Fruit fly (Drosophila melanogaster) whole organism, prepupa: ENCODE results near the gene Cp19.
A peak's percentile ranks its signal among the peaks of the same experiment; 100 is the strongest.

Source experiments
- Blimp-1 ChIP-seq: fragments of 200-800 bp; sonication (Bioruptor generic); optimal IDR thresholded peaks from 3 replicates; lab custom pipeline; 2017; ENCODE audit warnings: missing biosample characterization, missing genetic modification characterization, mild to moderate bottlenecking, moderate library complexity, missing genetic modification reagents
- CG10669 ChIP-seq: fragments of 200-800 bp; sonication (Bioruptor generic); optimal IDR thresholded peaks from 3 replicates; lab custom pipeline; 2018; ENCODE audit warnings: missing biosample characterization, mild to moderate bottlenecking, missing genetic modification characterization, moderate library complexity
- CG11294 ChIP-seq: fragments of 200-800 bp; sonication (Bioruptor generic); IDR thresholded peaks from 2 replicates; pipeline ENCODE4 v1.3.6; 2022; ENCODE audit warnings: missing biosample characterization, missing genetic modification characterization
- CG1621 ChIP-seq: fragments of 200-800 bp; sonication (Bioruptor generic); optimal IDR thresholded peaks from 3 replicates; lab custom pipeline; 2018; ENCODE audit warnings: missing biosample characterization, mild to moderate bottlenecking, missing genetic modification characterization
- CG16779 ChIP-seq: fragments of 200-800 bp; sonication (Bioruptor generic); optimal IDR thresholded peaks from 3 replicates; lab custom pipeline; 2017; ENCODE audit warnings: missing biosample characterization, mild to moderate bottlenecking, missing genetic modification characterization
- CG31627 ChIP-seq: fragments of 200-800 bp; sonication (Bioruptor generic); optimal IDR thresholded peaks from 3 replicates; lab custom pipeline; 2016; ENCODE audit warnings: missing biosample characterization, missing genetic modification characterization
- CG32006 ChIP-seq: fragments of 200-800 bp; sonication (Bioruptor generic); optimal IDR thresholded peaks from 3 replicates; lab custom pipeline; 2017; ENCODE audit warnings: missing biosample characterization, mild to moderate bottlenecking, missing genetic modification characterization
- CG3919 ChIP-seq: fragments of 200-800 bp; sonication (Bioruptor generic); optimal IDR thresholded peaks from 3 replicates; lab custom pipeline; 2016; ENCODE audit warnings: missing biosample characterization, missing genetic modification characterization
- CG6163 ChIP-seq: fragments of 200-800 bp; sonication (Bioruptor generic); IDR thresholded peaks from 3 replicates; pipeline ENCODE4 v1.3.6; 2022; ENCODE audit warnings: missing biosample characterization, missing genetic modification characterization
- CG6276 ChIP-seq: fragments of 200-800 bp; sonication (Bioruptor generic); optimal IDR thresholded peaks from 2 replicates; lab custom pipeline; 2017; ENCODE audit warnings: missing biosample characterization, mild to moderate bottlenecking, missing genetic modification characterization
- CG6792 ChIP-seq: fragments of 200-800 bp; sonication (Bioruptor generic); optimal IDR thresholded peaks from 3 replicates; lab custom pipeline; 2016; ENCODE audit warnings: missing biosample characterization, missing genetic modification characterization
- CG6808 ChIP-seq: fragments of 200-800 bp; sonication (Bioruptor generic); optimal IDR thresholded peaks from 3 replicates; lab custom pipeline; 2017; ENCODE audit warnings: missing biosample characterization, missing genetic modification characterization, mild to moderate bottlenecking, moderate library complexity, missing genetic modification reagents
- CG6854 ChIP-seq: fragments of 200-800 bp; sonication (Bioruptor generic); optimal IDR thresholded peaks from 2 replicates; lab custom pipeline; 2017; ENCODE audit warnings: missing biosample characterization, mild to moderate bottlenecking, missing genetic modification characterization
- CG7368 ChIP-seq: fragments of 200-800 bp; sonication (Bioruptor generic); optimal IDR thresholded peaks from 3 replicates; lab custom pipeline; 2016; ENCODE audit warnings: missing biosample characterization, missing genetic modification characterization
- CG8319 ChIP-seq: fragments of 200-800 bp; sonication (Bioruptor generic); optimal IDR thresholded peaks from 3 replicates; lab custom pipeline; 2016; ENCODE audit warnings: missing biosample characterization, missing genetic modification characterization
- CG8632 ChIP-seq: fragments of 200-800 bp; sonication (Bioruptor generic); optimal IDR thresholded peaks from 3 replicates; lab custom pipeline; 2016; ENCODE audit warnings: missing biosample characterization, missing genetic modification characterization
- CG9139 ChIP-seq: fragments of 200-800 bp; sonication (Bioruptor generic); optimal IDR thresholded peaks from 3 replicates; lab custom pipeline; 2017; ENCODE audit warnings: missing biosample characterization, mild to moderate bottlenecking, missing genetic modification characterization
- Eip78C ChIP-seq: fragments of 200-800 bp; sonication (Bioruptor generic); peaks from one replicate; lab custom pipeline; 2016; ENCODE audit warnings: missing biosample characterization, missing genetic modification characterization
- Eip93F ChIP-seq: fragments of 200-800 bp; sonication (Bioruptor generic); optimal IDR thresholded peaks from 2 replicates; lab custom pipeline; 2016; ENCODE audit warnings: missing biosample characterization, mild to moderate bottlenecking, missing genetic modification characterization
- Ets21C ChIP-seq: fragments of 200-800 bp; sonication (Bioruptor generic); optimal IDR thresholded peaks from 3 replicates; lab custom pipeline; 2016; ENCODE audit warnings: missing biosample characterization, missing genetic modification characterization
- Ets96B ChIP-seq: fragments of 200-800 bp; optimal IDR thresholded peaks from 2 replicates; lab custom pipeline; 2019; ENCODE audit warnings: missing biosample characterization, mild to moderate bottlenecking, missing genetic modification characterization, moderate library complexity
- Gug ChIP-seq: fragments of 200-800 bp; sonication (Bioruptor generic); IDR thresholded peaks from 2 replicates; pipeline ENCODE4 v1.3.6; 2022; ENCODE audit warnings: missing biosample characterization, missing genetic modification characterization
- Hr39 ChIP-seq: fragments of 200-800 bp; sonication (Bioruptor generic); optimal IDR thresholded peaks from 2 replicates; lab custom pipeline; 2016; ENCODE audit warnings: missing biosample characterization, missing genetic modification characterization
- Lpt ChIP-seq: fragments of 200-800 bp; sonication (Bioruptor generic); optimal IDR thresholded peaks from 3 replicates; lab custom pipeline; 2016; ENCODE audit warnings: missing biosample characterization, missing genetic modification characterization
- Met ChIP-seq: fragments of 200-800 bp; sonication (Bioruptor generic); optimal IDR thresholded peaks from 3 replicates; lab custom pipeline; 2016; ENCODE audit warnings: missing biosample characterization, missing genetic modification characterization
- OdsH ChIP-seq: fragments of 200-800 bp; sonication (Bioruptor generic); optimal IDR thresholded peaks from 3 replicates; lab custom pipeline; 2016; ENCODE audit warnings: missing biosample characterization, missing genetic modification characterization
- Sox102F ChIP-seq: fragments of 200-800 bp; sonication (Bioruptor generic); optimal IDR thresholded peaks from 2 replicates; lab custom pipeline; 2016; ENCODE audit warnings: missing biosample characterization, mild to moderate bottlenecking, missing genetic modification characterization
- Sox14 ChIP-seq: fragments of 200-800 bp; sonication (Bioruptor generic); optimal IDR thresholded peaks from 3 replicates; lab custom pipeline; 2016; ENCODE audit warnings: missing biosample characterization, missing genetic modification characterization
- Sox15 ChIP-seq: fragments of 200-800 bp; sonication (Bioruptor generic); optimal IDR thresholded peaks from 3 replicates; lab custom pipeline; 2016; ENCODE audit warnings: missing biosample characterization, missing genetic modification characterization
- achi ChIP-seq: fragments of 200-800 bp; sonication (Bioruptor generic); optimal IDR thresholded peaks from 3 replicates; lab custom pipeline; 2016; ENCODE audit warnings: missing biosample characterization, missing genetic modification characterization
- acj6 ChIP-seq: fragments of 200-800 bp; sonication (Bioruptor generic); optimal IDR thresholded peaks from 3 replicates; lab custom pipeline; 2016; ENCODE audit warnings: missing biosample characterization, missing genetic modification characterization
- cyc ChIP-seq: fragments of 200-800 bp; sonication (Bioruptor generic); optimal IDR thresholded peaks from 3 replicates; lab custom pipeline; 2016; ENCODE audit warnings: missing biosample characterization, missing genetic modification characterization
- dac ChIP-seq: fragments of 200-800 bp; sonication (Bioruptor generic); optimal IDR thresholded peaks from 2 replicates; lab custom pipeline; 2017; ENCODE audit warnings: missing biosample characterization, mild to moderate bottlenecking, missing genetic modification characterization
- dsx ChIP-seq: fragments of 200-800 bp; optimal IDR thresholded peaks from 3 replicates; lab custom pipeline; 2019; ENCODE audit warnings: missing biosample characterization, mild to moderate bottlenecking, missing genetic modification characterization, moderate library complexity; ENCODE audit not compliant: poor library complexity, severe bottlenecking
- eg ChIP-seq: fragments of 200-800 bp; sonication (Bioruptor generic); IDR thresholded peaks from 3 replicates; pipeline ENCODE4 v1.3.6; 2022; ENCODE audit warnings: missing biosample characterization, missing genetic modification characterization
- esn ChIP-seq: fragments of 200-800 bp; sonication (Bioruptor generic); optimal IDR thresholded peaks from 2 replicates; lab custom pipeline; 2016; ENCODE audit warnings: missing biosample characterization, mild to moderate bottlenecking, missing genetic modification characterization, moderate library complexity
- fd59A ChIP-seq: fragments of 200-800 bp; sonication (Bioruptor generic); optimal IDR thresholded peaks from 2 replicates; lab custom pipeline; 2017; ENCODE audit warnings: missing biosample characterization, mild to moderate bottlenecking, missing genetic modification characterization, missing genetic modification reagents
- fd85E ChIP-seq: fragments of 200-800 bp; sonication (Bioruptor generic); optimal IDR thresholded peaks from 3 replicates; lab custom pipeline; 2016; ENCODE audit warnings: missing biosample characterization, missing genetic modification characterization
- fkh ChIP-seq: fragments of 200-800 bp; sonication (Bioruptor generic); optimal IDR thresholded peaks from 3 replicates; lab custom pipeline; 2017; ENCODE audit warnings: missing biosample characterization, mild to moderate bottlenecking, missing genetic modification characterization, moderate library complexity
- lz ChIP-seq: fragments of 200-800 bp; sonication (Bioruptor generic); optimal IDR thresholded peaks from 3 replicates; lab custom pipeline; 2016; ENCODE audit warnings: missing biosample characterization, missing genetic modification characterization
- net ChIP-seq: fragments of 200-800 bp; sonication (Bioruptor generic); optimal IDR thresholded peaks from 3 replicates; lab custom pipeline; 2016; ENCODE audit warnings: missing biosample characterization, missing genetic modification characterization
- salr ChIP-seq, 2 experiments: fragments of 200-800 bp; sonication (Bioruptor generic); optimal IDR thresholded peaks; 3 replicates each; lab custom pipeline; 2016 to 2018; ENCODE audit warnings: missing biosample characterization in 2 of 2, missing genetic modification characterization in 2 of 2, mild to moderate bottlenecking in 1 of 2
- spab ChIP-seq: fragments of 200-800 bp; sonication (Bioruptor generic); optimal IDR thresholded peaks from 2 replicates; lab custom pipeline; 2017; ENCODE audit warnings: missing biosample characterization, mild to moderate bottlenecking, missing genetic modification characterization, missing genetic modification reagents
- ss ChIP-seq, 2 experiments: fragments of 200-800 bp; sonication (Bioruptor generic); optimal IDR thresholded peaks; 2 replicates in 1 of 2; 3 replicates in 1 of 2; lab custom pipeline; 2017 to 2018; ENCODE audit warnings: mild to moderate bottlenecking in 2 of 2, missing biosample characterization in 2 of 2, missing genetic modification characterization in 2 of 2, moderate library complexity in 1 of 2
- svp ChIP-seq: fragments of 200-800 bp; sonication (Bioruptor generic); peaks from one replicate; lab custom pipeline; 2016; ENCODE audit warnings: missing biosample characterization, missing genetic modification characterization
- topi ChIP-seq: fragments of 200-800 bp; sonication (Bioruptor generic); optimal IDR thresholded peaks from 3 replicates; lab custom pipeline; 2016; ENCODE audit warnings: missing biosample characterization, missing genetic modification characterization
- vri ChIP-seq: fragments of 200-800 bp; sonication (Bioruptor generic); optimal IDR thresholded peaks from 3 replicates; lab custom pipeline; 2016; ENCODE audit warnings: missing biosample characterization, mild to moderate bottlenecking, missing genetic modification characterization

The Cp19 gene

dm6 chr3L:8716013-8716412, 13.7 kb upstream of the Cp19 start (continued):
- no peak for TF ChIP-seq CG1621 (tag; lab: Kevin White, UChicago)
- TF ChIP-seq net (GFP tag; lab: Kevin White, UChicago), result peak; percentile 31
- peak; percentile 47 for TF ChIP-seq CG31627 (GFP tag; lab: Kevin White, UChicago)
- TF ChIP-seq Ets21C (GFP tag; lab: Kevin White, UChicago), result peak; percentile 34
- peak; percentile 14 for TF ChIP-seq CG8632 (GFP tag; lab: Kevin White, UChicago)
- peak; percentile 44 for TF ChIP-seq CG3919 (GFP tag; lab: Kevin White, UChicago)
- peak; percentile 35 for TF ChIP-seq acj6 (GFP tag; lab: Kevin White, UChicago)
- TF ChIP-seq fkh (GFP tag; lab: Kevin White, UChicago), result no peak
- no peak for TF ChIP-seq dsx
- no peak for TF ChIP-seq CG7368 (GFP tag; lab: Kevin White, UChicago)

dm6 chr3L:8718602-8719001, 11.1 kb upstream of the Cp19 start:
- TF ChIP-seq CG10669 (GFP tag; lab: Kevin White, UChicago) (no peak), fd59A (no peak), ss (GFP tag; optimal IDR thresholded peaks at IDR 0.05; lab: Kevin White, UChicago) (no peak), Sox14 (GFP tag; lab: Kevin White, UChicago) (no peak), salr (GFP tag; optimal IDR thresholded peaks at IDR 0.05; lab: Kevin White, UChicago) (no peak), CG6854 (GFP tag; lab: Kevin White, UChicago) (no peak), CG8319 (GFP tag; lab: Kevin White, UChicago) (no peak), Blimp-1 (no peak), topi (GFP tag; lab: Kevin White, UChicago) (no peak), CG31627 (GFP tag; lab: Kevin White, UChicago) (no peak), Lpt (GFP tag; lab: Kevin White, UChicago) (no peak), CG6792 (GFP tag; lab: Kevin White, UChicago) (no peak), CG9139 (GFP tag; lab: Kevin White, UChicago) (no peak), dac (GFP tag; lab: Kevin White, UChicago) (no peak), Sox15 (GFP tag; lab: Kevin White, UChicago) (no peak), CG6276 (GFP tag; lab: Kevin White, UChicago) (no peak), spab (GFP tag; lab: Kevin White, UChicago) (no peak), CG11294 (no peak), CG32006 (GFP tag; lab: Kevin White, UChicago) (no peak), Gug (no peak), OdsH (GFP tag; lab: Kevin White, UChicago) (no peak), CG6163 (GFP tag; lab: Robert Waterston, UW) (no peak), CG16779 (tag; lab: Kevin White, UChicago) (no peak), Hr39 (GFP tag; lab: Kevin White, UChicago) (no peak), cyc (GFP tag; lab: Kevin White, UChicago) (peak; percentile 13), CG3919 (GFP tag; lab: Kevin White, UChicago) (peak; percentile 6), Eip78C (peak; percentile 36), CG8632 (GFP tag; lab: Kevin White, UChicago) (no peak), Met (GFP tag; lab: Kevin White, UChicago) (peak; percentile 13), achi (GFP tag; lab: Kevin White, UChicago) (no peak), CG6808 (GFP tag; lab: Kevin White, UChicago) (no peak), Ets21C (GFP tag; lab: Kevin White, UChicago) (no peak), Eip93F (GFP tag; lab: Kevin White, UChicago) (no peak), Ets96B (tag; lab: Kevin White, UChicago) (no peak), lz (GFP tag; lab: Kevin White, UChicago) (no peak), fd85E (no peak), svp (GFP tag; lab: Kevin White, UChicago) (peak; percentile 22), vri (no peak), eg (GFP tag; lab: Robert Waterston, UW) (no peak), esn (GFP tag; lab: Kevin White, UChicago) (peak; percentile 12), Sox102F (no peak), dsx (no peak), CG7368 (GFP tag; lab: Kevin White, UChicago) (no peak), fkh (GFP tag; lab: Kevin White, UChicago) (no peak), net (GFP tag; lab: Kevin White, UChicago) (no peak), CG1621 (tag; lab: Kevin White, UChicago) (no peak)
